Worm (Caenorhabditis elegans) whole organism, L4 larva: ENCODE data around the gene F23F1.6.

Source experiments
- F26F4.8 ChIP-seq: fragments of 200-800 bp; sonication (Bioruptor generic); conservative IDR thresholded peaks from 2 replicates; pipeline ENCODE4 v1.3.6; 2022; ENCODE audit warnings: missing genetic modification characterization, missing compliant biosample characterization
- mdl-1 ChIP-seq, 2 experiments: fragments of 150-350 bp in 1 of 2; sonication (generic microtip) in 1 of 2; optimal IDR thresholded peaks; 2 replicates each; lab custom pipeline; 2014 to 2017; ENCODE audit warnings: missing biosample characterization in 2 of 2, missing genetic modification characterization in 2 of 2
- pqm-1 ChIP-seq: sonication (generic microtip); optimal IDR thresholded peaks from 2 replicates; lab custom pipeline; 2017; ENCODE audit warnings: missing biosample characterization, missing genetic modification characterization
- unc-130 ChIP-seq: sonication (generic microtip); optimal IDR thresholded peaks from 2 replicates; lab custom pipeline; 2016; ENCODE audit warnings: missing genetic modification reagents, missing genetic modification characterization, missing compliant biosample characterization
- unc-39 ChIP-seq: sonication (generic microtip); optimal IDR thresholded peaks from 2 replicates; lab custom pipeline; 2017; ENCODE audit warnings: missing biosample characterization, missing genetic modification characterization
- unc-62 ChIP-seq, 3 experiments: fragments of 150-350 bp in 1 of 3; sonication (generic microtip); optimal IDR thresholded peaks in 2 of 3; peaks in 1 of 3; 1 replicate in 1 of 3; 2 replicates in 2 of 3; lab custom pipeline; 2014 to 2017; ENCODE audit warnings: missing biosample characterization in 3 of 3, missing genetic modification characterization in 3 of 3, missing genetic modification reagents in 3 of 3, missing genotype in 1 of 3
- ztf-11 ChIP-seq: fragments of 150-350 bp; optimal IDR thresholded peaks from 2 replicates; lab custom pipeline; 2014; ENCODE audit warnings: missing biosample characterization, missing genetic modification characterization

ce11 chrII:29578-29977, 7.5 kb downstream of the F23F1.6 start:
- TF ChIP-seq mdl-1 (tag; optimal IDR thresholded peaks at IDR 0.05; lab: Kevin White, UChicago) (no peak), unc-62 (GFP tag; optimal IDR thresholded peaks at IDR 0.05 in 1 of 2; lab: Kevin White, UChicago) (peak in 1 of 2 experiments; percentile 11), unc-62 (tag; optimal IDR thresholded peaks at IDR 0.05; lab: Kevin White, UChicago) (no peak), pqm-1 (tag; lab: Kevin White, UChicago) (no peak), unc-39 (tag; lab: Kevin White, UChicago) (no peak), F26F4.8 (no peak), ztf-11 (tag; lab: Kevin White, UChicago) (no peak), unc-130 (GFP tag; lab: Kevin White, UChicago) (no peak)
